Comparison of ENCODE assay signal across 3 fruit fly cellular contexts in the genomic region with DNA sequence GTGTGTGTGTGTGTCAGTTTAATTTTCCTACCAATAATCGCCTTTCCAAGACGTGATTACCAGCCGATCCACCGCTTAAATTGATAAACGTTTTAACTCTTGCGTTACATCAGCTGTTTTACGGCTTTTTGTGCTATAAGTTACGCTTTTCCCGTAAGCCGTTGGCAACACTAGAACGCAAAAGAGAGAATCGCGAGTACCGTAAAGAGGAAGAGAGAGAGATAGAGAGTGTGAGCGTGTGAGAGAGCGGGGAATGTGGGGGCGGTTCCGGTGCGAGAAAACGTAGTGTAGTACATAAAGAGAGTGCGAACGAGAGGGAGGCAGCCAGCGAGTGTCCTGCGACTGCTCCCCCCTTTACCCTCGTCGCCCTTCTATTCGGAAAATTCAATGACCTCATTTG.
TF ChIP-seq lines count a peak whose summit lies in the region.

No protein-coding gene starts in this region.

TF ChIP-seq in whole organism, adult, 20 proteins besides CTCF, POLR2A, EP300 and RAD21 (continued from another document):
- TF ChIP-seq Hr96 (GFP tag; optimal IDR thresholded peaks at IDR 0.05; lab: Kevin White, UChicago) (no peak), Mnt (GFP tag; optimal IDR thresholded peaks at IDR 0.05; lab: Kevin White, UChicago) (no peak)

TF ChIP-seq in whole organism, embryonic, 481 proteins besides CTCF, POLR2A, EP300 and RAD21 (continued from another document and continues in another):
- no peak for TF ChIP-seq esg (GFP tag; conservative IDR thresholded peaks at IDR 0.05; lab: Robert Waterston, UW)
- TF ChIP-seq h (optimal IDR thresholded peaks at IDR 0.05; lab: Kevin White, UChicago): no peak
- no peak for TF ChIP-seq trem (tag; optimal IDR thresholded peaks at IDR 0.05; lab: Kevin White, UChicago)
- TF ChIP-seq ERR (GFP tag; optimal IDR thresholded peaks at IDR 0.05; lab: Kevin White, UChicago): no peak
- TF ChIP-seq CG32772 (GFP tag; IDR thresholded peaks at IDR 0.05; lab: Robert Waterston, UW): no peak
- no peak for TF ChIP-seq rib (GFP tag; IDR thresholded peaks at IDR 0.05; lab: Robert Waterston, UW)
- no peak for TF ChIP-seq dati (GFP tag; IDR thresholded peaks at IDR 0.05; lab: Robert Waterston, UW)
- no peak for TF ChIP-seq CG4707 (GFP tag; optimal IDR thresholded peaks at IDR 0.05; lab: Kevin White, UChicago)
- TF ChIP-seq CG33557 (GFP tag; optimal IDR thresholded peaks at IDR 0.05; lab: Kevin White, UChicago): no peak
- no peak for TF ChIP-seq onecut (GFP tag; IDR thresholded peaks at IDR 0.05; lab: Robert Waterston, UW)
- no peak for TF ChIP-seq CG8388 (GFP tag; optimal IDR thresholded peaks at IDR 0.05; lab: Kevin White, UChicago)
- no peak for TF ChIP-seq CG14965 (GFP tag; optimal IDR thresholded peaks at IDR 0.05; lab: Kevin White, UChicago; ENCODE audit: borderline replicate concordance)
- no peak for TF ChIP-seq CG6175 (GFP tag; IDR thresholded peaks at IDR 0.05; lab: Robert Waterston, UW)
- peak; percentile 79 for TF ChIP-seq CG3163 (GFP tag; optimal IDR thresholded peaks at IDR 0.05; lab: Kevin White, UChicago)
- no peak for TF ChIP-seq CG15269 (tag; optimal IDR thresholded peaks at IDR 0.05; lab: Kevin White, UChicago)
- no peak for TF ChIP-seq HLH4C (GFP tag; IDR thresholded peaks at IDR 0.05; lab: Robert Waterston, UW; ENCODE audit: partially characterized antibody)
- peak; percentile 79; the same call in 2 of the 4 replicates for TF ChIP-seq chinmo (GFP tag; IDR thresholded peaks at IDR 0.05; lab: Robert Waterston, UW; ENCODE audit: partially characterized antibody)
- TF ChIP-seq Pdp1 (GFP tag; optimal IDR thresholded peaks at IDR 0.05; lab: Kevin White, UChicago): peak in 1 of 2 experiments; percentile 29
- no peak for TF ChIP-seq CG16813 (GFP tag; IDR thresholded peaks at IDR 0.05; lab: Robert Waterston, UW; ENCODE audit: partially characterized antibody)
- TF ChIP-seq Drgx (GFP tag; IDR thresholded peaks at IDR 0.05; lab: Robert Waterston, UW): no peak
- TF ChIP-seq CG8478 (optimal IDR thresholded peaks at IDR 0.05; lab: Kevin White, UChicago): peak; percentile 57
- no peak for TF ChIP-seq jumu (GFP tag; optimal IDR thresholded peaks at IDR 0.05; lab: Kevin White, UChicago)
- no peak for TF ChIP-seq CG12659 (GFP tag; optimal IDR thresholded peaks at IDR 0.05; lab: Kevin White, UChicago)
- TF ChIP-seq CG2129 (GFP tag; IDR thresholded peaks at IDR 0.05; lab: Robert Waterston, UW; ENCODE audit: partially characterized antibody): no peak
- TF ChIP-seq crol (GFP tag; IDR thresholded peaks at IDR 0.05; lab: Robert Waterston, UW): peak; percentile 96
- TF ChIP-seq CG9437 (GFP tag; optimal IDR thresholded peaks at IDR 0.05; lab: Kevin White, UChicago): no peak
- TF ChIP-seq tx (GFP tag; optimal IDR thresholded peaks at IDR 0.05; lab: Kevin White, UChicago): no peak
- TF ChIP-seq CG11085 (GFP tag; IDR thresholded peaks at IDR 0.05; lab: Robert Waterston, UW): no peak
- TF ChIP-seq CG2889 (GFP tag; IDR thresholded peaks at IDR 0.05; lab: Robert Waterston, UW): no peak
- no peak for TF ChIP-seq ind (GFP tag; optimal IDR thresholded peaks at IDR 0.05; lab: Kevin White, UChicago)
- TF ChIP-seq CG11695 (GFP tag; IDR thresholded peaks at IDR 0.05; lab: Robert Waterston, UW): no peak
- no peak for TF ChIP-seq pum (GFP tag; optimal IDR thresholded peaks at IDR 0.05; lab: Kevin White, UChicago)
- TF ChIP-seq Aef1 (GFP tag; IDR thresholded peaks at IDR 0.05; lab: Robert Waterston, UW): no peak
- no peak for TF ChIP-seq CG31441 (GFP tag; IDR thresholded peaks at IDR 0.05; lab: Robert Waterston, UW)
- TF ChIP-seq so (GFP tag; IDR thresholded peaks at IDR 0.05; lab: Robert Waterston, UW): no peak
- TF ChIP-seq CG13624 (GFP tag; optimal IDR thresholded peaks at IDR 0.05; lab: Kevin White, UChicago): no peak
- no peak for TF ChIP-seq CG2202 (tag; optimal IDR thresholded peaks at IDR 0.05; lab: Kevin White, UChicago)
- TF ChIP-seq D19A (tag; optimal IDR thresholded peaks at IDR 0.05; lab: Kevin White, UChicago): no peak
- TF ChIP-seq sim (GFP tag; IDR thresholded peaks at IDR 0.05; lab: Robert Waterston, UW): no peak
- TF ChIP-seq wdn (GFP tag; IDR thresholded peaks at IDR 0.05; lab: Robert Waterston, UW): no peak
- TF ChIP-seq CG6272 (GFP tag; IDR thresholded peaks at IDR 0.05; lab: Robert Waterston, UW): no peak
- no peak for TF ChIP-seq br (optimal IDR thresholded peaks at IDR 0.05; lab: Kevin White, UChicago)
- TF ChIP-seq bcd (GFP tag; optimal IDR thresholded peaks at IDR 0.05; lab: Kevin White, UChicago): no peak
- no peak for TF ChIP-seq abd-A (tag; optimal IDR thresholded peaks at IDR 0.05; lab: Kevin White, UChicago)
- TF ChIP-seq CG17186 (GFP tag; optimal IDR thresholded peaks at IDR 0.05; lab: Kevin White, UChicago): no peak
- TF ChIP-seq vvl (GFP tag; IDR thresholded peaks at IDR 0.05; lab: Robert Waterston, UW): no peak
- no peak for TF ChIP-seq CG4617 (GFP tag; optimal IDR thresholded peaks at IDR 0.05; lab: Kevin White, UChicago; ENCODE audit: borderline replicate concordance)
- TF ChIP-seq btn (GFP tag; optimal IDR thresholded peaks at IDR 0.05; lab: Kevin White, UChicago): no peak
- peak; percentile 9 for TF ChIP-seq CG6254 (GFP tag; optimal IDR thresholded peaks at IDR 0.05; lab: Kevin White, UChicago)
- no peak for TF ChIP-seq crc (GFP tag; optimal IDR thresholded peaks at IDR 0.05; lab: Kevin White, UChicago)
- TF ChIP-seq CG7786 (GFP tag; optimal IDR thresholded peaks at IDR 0.05; lab: Kevin White, UChicago): no peak
- TF ChIP-seq Spps (tag; optimal IDR thresholded peaks at IDR 0.05; lab: Kevin White, UChicago): no peak
- TF ChIP-seq CG30431 (GFP tag; optimal IDR thresholded peaks at IDR 0.05; lab: Kevin White, UChicago): no peak
- no peak for TF ChIP-seq CG9609 (GFP tag; optimal IDR thresholded peaks at IDR 0.05; lab: Kevin White, UChicago)
- no peak for TF ChIP-seq Chrac-16 (GFP tag; optimal IDR thresholded peaks at IDR 0.05; lab: Kevin White, UChicago)
- no peak for TF ChIP-seq D19B (GFP tag; optimal IDR thresholded peaks at IDR 0.05; lab: Kevin White, UChicago)
- TF ChIP-seq nerfin-2 (GFP tag; IDR thresholded peaks at IDR 0.05; lab: Robert Waterston, UW; ENCODE audit: partially characterized antibody): no peak
- TF ChIP-seq H2.0 (GFP tag; IDR thresholded peaks at IDR 0.05; lab: Robert Waterston, UW): no peak
- TF ChIP-seq danr (GFP tag; IDR thresholded peaks at IDR 0.05; lab: Robert Waterston, UW): no peak
- TF ChIP-seq emc (GFP tag; optimal IDR thresholded peaks at IDR 0.05; lab: Kevin White, UChicago): no peak
- no peak for TF ChIP-seq CG3838 (GFP tag; optimal IDR thresholded peaks at IDR 0.05; lab: Kevin White, UChicago)
- TF ChIP-seq unpg (GFP tag; optimal IDR thresholded peaks at IDR 0.05; lab: Kevin White, UChicago): no peak
- TF ChIP-seq Six4 (GFP tag; optimal IDR thresholded peaks at IDR 0.05; lab: Kevin White, UChicago): no peak
- no peak for TF ChIP-seq CrebB (tag; optimal IDR thresholded peaks at IDR 0.05; lab: Kevin White, UChicago)
- TF ChIP-seq vfl (GFP tag; optimal IDR thresholded peaks at IDR 0.05; lab: Kevin White, UChicago): no peak

TF ChIP-seq in whole organism, prepupa, 60 proteins besides CTCF, POLR2A, EP300 and RAD21 (continued from another document):
- peak; percentile 16; the same call in 1 of the 3 replicates for TF ChIP-seq CG6163 (GFP tag; IDR thresholded peaks at IDR 0.05; lab: Robert Waterston, UW)
- TF ChIP-seq ss (GFP tag; optimal IDR thresholded peaks at IDR 0.05; lab: Kevin White, UChicago): peak; percentile 11 to 28
- no peak for TF ChIP-seq salr (GFP tag; optimal IDR thresholded peaks at IDR 0.05; lab: Kevin White, UChicago)
- TF ChIP-seq CG11294 (GFP tag; IDR thresholded peaks at IDR 0.05; lab: Robert Waterston, UW): no peak
- TF ChIP-seq Lpt (GFP tag; optimal IDR thresholded peaks at IDR 0.05; lab: Kevin White, UChicago): no peak
- TF ChIP-seq fkh (GFP tag; optimal IDR thresholded peaks at IDR 0.05; lab: Kevin White, UChicago): no peak
- no peak for TF ChIP-seq Blimp-1 (GFP tag; optimal IDR thresholded peaks at IDR 0.05; lab: Kevin White, UChicago)
- no peak for TF ChIP-seq CG31627 (GFP tag; optimal IDR thresholded peaks at IDR 0.05; lab: Kevin White, UChicago)
